Worm (Caenorhabditis elegans): ENCODE results near the gene Y62E10A.3.

- TF ChIP-seq nhr-12 (tag; optimal IDR thresholded peaks at IDR 0.05), result no peak
- TF ChIP-seq pha-4 (tag; optimal IDR thresholded peaks at IDR 0.05), result no peak
- no peak for TF ChIP-seq ceh-43 (GFP tag; optimal IDR thresholded peaks at IDR 0.05)
- TF ChIP-seq mep-1 (tag; optimal IDR thresholded peaks at IDR 0.05), result no peak
- TF ChIP-seq ceh-83 (GFP tag; optimal IDR thresholded peaks at IDR 0.05), result no peak
- TF ChIP-seq unc-62 (GFP tag; optimal IDR thresholded peaks at IDR 0.05), result no peak
- no peak for TF ChIP-seq bed-3 (GFP tag; optimal IDR thresholded peaks at IDR 0.05)
- TF ChIP-seq elt-3 (tag; optimal IDR thresholded peaks at IDR 0.05), result no peak
- no peak for TF ChIP-seq blmp-1 (tag; optimal IDR thresholded peaks at IDR 0.05)
These were observed 9.2 kb upstream of the Y62E10A.3 start, which contains the start of gene agt-1 for ce11 chrIV:13369120-13369842.
